Worm (Caenorhabditis elegans): ENCODE measurements around the gene srw-122.
A peak's percentile ranks its signal among the peaks of the same experiment; 100 is the strongest.

The srw-122 gene

DNA sequence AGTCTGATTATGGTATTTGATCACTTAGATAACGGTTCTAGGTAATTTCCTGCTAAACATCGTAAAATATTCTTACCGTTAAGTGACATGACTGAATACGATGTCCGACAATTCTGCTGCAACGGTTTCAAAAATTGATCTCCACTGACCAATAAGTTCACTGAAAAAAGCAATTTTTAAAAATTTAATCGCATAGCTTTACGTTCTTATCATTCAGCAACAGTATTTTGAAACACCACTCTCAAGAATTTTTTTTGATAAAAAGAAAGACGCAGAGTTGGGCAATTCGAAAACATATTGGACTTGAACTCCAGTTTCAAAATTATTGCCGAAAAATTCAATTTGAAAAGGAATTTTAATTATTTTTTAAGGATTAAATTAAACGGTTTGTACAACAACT lies 24.4 kb downstream of the srw-122 start, which contains the start of gene C31B8.12:
Gene C31B8.12 (minus strand): TSS at position 101 of the 400 bp plus-strand sequence.
- TF ChIP-seq unc-30 (tag; optimal IDR thresholded peaks at IDR 0.05) (no peak), aha-1 (tag; optimal IDR thresholded peaks at IDR 0.05) (no peak), hlh-4 (tag; optimal IDR thresholded peaks at IDR 0.05) (no peak), unc-62 (GFP tag; optimal IDR thresholded peaks at IDR 0.05) (no peak), C34B4.2 (tag; optimal IDR thresholded peaks at IDR 0.05) (no peak), efl-1 (optimal IDR thresholded peaks at IDR 0.05) (no peak), efl-1 (GFP tag; optimal IDR thresholded peaks at IDR 0.05 in 1 of 2) (no peak), ztf-11 (tag; optimal IDR thresholded peaks at IDR 0.05) (no peak), sptf-1 (tag; optimal IDR thresholded peaks at IDR 0.05) (no peak), F16B12.6 (tag; optimal IDR thresholded peaks at IDR 0.05) (no peak), unc-86 (tag; optimal IDR thresholded peaks at IDR 0.05) (no peak), irx-1 (tag; optimal IDR thresholded peaks at IDR 0.05) (no peak), tbx-2 (tag; optimal IDR thresholded peaks at IDR 0.05) (no peak), aly-2 (tag; optimal IDR thresholded peaks at IDR 0.05) (no peak), dsc-1 (tag; optimal IDR thresholded peaks at IDR 0.05) (no peak), grh-1 (GFP tag; IDR thresholded peaks at IDR 0.05) (no peak), pqm-1 (tag; optimal IDR thresholded peaks at IDR 0.05) (no peak), snpc-4 (tag; optimal IDR thresholded peaks at IDR 0.05) (no peak), nhr-19 (GFP tag; conservative IDR thresholded peaks at IDR 0.05) (no peak), lsy-2 (tag; optimal IDR thresholded peaks at IDR 0.05) (no peak), lin-39 (tag; optimal IDR thresholded peaks at IDR 0.05) (no peak)

DNA sequence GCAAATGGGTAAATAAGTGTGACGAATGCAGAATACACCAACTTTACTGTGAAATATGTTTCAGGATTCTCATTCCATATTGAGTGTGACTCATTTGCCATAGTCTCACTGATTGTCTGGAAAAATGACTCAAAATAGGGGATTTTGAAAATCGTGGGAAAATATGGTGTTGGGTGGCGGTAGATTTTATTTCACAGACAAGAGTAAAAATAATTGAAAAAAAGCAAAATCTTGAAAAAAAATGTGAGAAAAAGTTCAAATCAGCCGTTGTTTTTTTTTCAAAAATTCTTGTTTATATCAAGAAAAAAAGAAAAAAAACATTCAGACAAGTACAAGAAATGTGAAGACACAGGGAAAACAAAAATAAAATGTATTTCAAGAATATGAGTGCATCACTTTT lies 29.4 kb downstream of the srw-122 start, which contains the start of gene srh-38:
Gene srh-38 (minus strand): TSS at position 101 of the 400 bp plus-strand sequence.
- TF ChIP-seq unc-86 (tag; optimal IDR thresholded peaks at IDR 0.05) (no peak), dpl-1 (GFP tag; optimal IDR thresholded peaks at IDR 0.05) (no peak), pag-3 (tag; optimal IDR thresholded peaks at IDR 0.05; ENCODE audit: borderline replicate concordance, insufficient read depth) (no peak), zip-4 (GFP tag; optimal IDR thresholded peaks at IDR 0.05) (no peak), irx-1 (tag; optimal IDR thresholded peaks at IDR 0.05) (no peak)

DNA sequence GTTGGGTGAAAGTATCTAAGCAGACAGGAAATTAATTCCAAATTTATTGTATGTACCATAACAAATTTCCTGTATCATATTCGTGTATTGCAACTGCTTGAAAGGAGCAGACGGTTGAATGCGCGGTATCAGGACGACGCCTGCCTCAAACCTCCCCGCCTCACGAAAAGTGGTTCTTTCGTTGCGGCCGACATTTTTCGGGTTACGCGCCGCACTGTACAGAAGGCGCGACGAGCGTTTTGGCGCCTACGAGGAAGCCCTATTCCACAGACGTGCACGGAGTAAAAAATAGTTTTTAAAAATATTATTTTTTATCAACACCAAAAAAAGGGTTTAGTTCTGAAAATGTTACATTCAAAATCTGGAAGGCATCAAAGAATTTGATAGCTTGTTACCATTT lies 31.9 kb downstream of the srw-122 start:
- TF ChIP-seq fkh-8 (tag; optimal IDR thresholded peaks at IDR 0.05) (no peak), unc-98 (GFP tag; IDR thresholded peaks at IDR 0.05) (no peak), tlp-1 (tag; optimal IDR thresholded peaks at IDR 0.05) (no peak), pax-3 (tag; optimal IDR thresholded peaks at IDR 0.05) (no peak), snpc-4 (tag; optimal IDR thresholded peaks at IDR 0.05) (peak; percentile 44)

DNA sequence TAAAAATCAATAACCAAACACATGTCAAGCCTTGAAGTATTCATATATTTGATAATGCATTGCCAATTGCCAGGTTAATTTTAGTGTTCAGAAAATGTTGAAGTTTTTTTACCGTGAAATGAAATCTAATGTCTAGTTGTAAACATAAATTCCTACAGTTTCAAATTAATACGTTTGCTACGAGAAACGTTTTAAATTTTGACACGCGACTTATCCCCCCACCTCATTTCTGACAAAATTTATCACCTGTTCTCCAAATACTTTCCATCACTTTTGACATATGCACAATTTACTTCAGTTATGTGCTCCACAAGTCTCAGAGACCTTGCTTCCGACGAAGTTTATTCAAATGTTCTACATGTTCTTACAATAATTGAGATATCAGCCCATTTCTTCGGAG lies 38.1 kb downstream of the srw-122 start, which contains the start of gene srh-146:
Gene srh-146 (plus strand): TSS at position 301 of the 400 bp plus-strand sequence.
- TF ChIP-seq zag-1 (tag; optimal IDR thresholded peaks at IDR 0.05): no peak
- no peak for TF ChIP-seq sox-4 (tag; optimal IDR thresholded peaks at IDR 0.05)
- no peak for TF ChIP-seq isw-1 (GFP tag; IDR thresholded peaks at IDR 0.05)
- TF ChIP-seq rnt-1 (tag; optimal IDR thresholded peaks at IDR 0.05): no peak
- TF ChIP-seq xbp-1 (tag; optimal IDR thresholded peaks at IDR 0.05): no peak
- TF ChIP-seq nhr-12 (tag; optimal IDR thresholded peaks at IDR 0.05): no peak
- no peak for TF ChIP-seq egl-27 (tag; optimal IDR thresholded peaks at IDR 0.05)
- TF ChIP-seq mdl-1 (tag; optimal IDR thresholded peaks at IDR 0.05): no peak
- TF ChIP-seq nhr-11 (tag; optimal IDR thresholded peaks at IDR 0.05): no peak
- no peak for TF ChIP-seq fkh-8 (tag; optimal IDR thresholded peaks at IDR 0.05)
- TF ChIP-seq jun-1 (tag; optimal IDR thresholded peaks at IDR 0.05): no peak
- TF ChIP-seq pqm-1 (tag; optimal IDR thresholded peaks at IDR 0.05): no peak
- no peak for TF ChIP-seq tbx-2 (tag; optimal IDR thresholded peaks at IDR 0.05)
- no peak for TF ChIP-seq lin-15B (tag; optimal IDR thresholded peaks at IDR 0.05)
- no peak for TF ChIP-seq efl-1 (optimal IDR thresholded peaks at IDR 0.05)
- no peak for TF ChIP-seq efl-1 (GFP tag; optimal IDR thresholded peaks at IDR 0.05 in 1 of 2)
- no peak for TF ChIP-seq nhr-19 (GFP tag; conservative IDR thresholded peaks at IDR 0.05)

Data from whole organism, L1 larva.